Worm (Caenorhabditis elegans): ENCODE measurements around the gene C08B6.2.

Gene C08B6.2

ce11 chrV:10078244-10078643 lies 27.3 kb upstream of the C08B6.2 start, which contains the start of gene R04B5.1:
Gene R04B5.1, minus strand, starts transcription at chrV:10078344.
- no peak for TF ChIP-seq tab-1 (GFP tag; IDR thresholded peaks at IDR 0.05)
- no peak for TF ChIP-seq cog-1 (tag; optimal IDR thresholded peaks at IDR 0.05)
- TF ChIP-seq klf-2 (GFP tag; conservative IDR thresholded peaks at IDR 0.05) = no peak

- TF ChIP-seq ztf-23 (GFP tag; IDR thresholded peaks at IDR 0.05) (no peak), ref-1 (GFP tag; conservative IDR thresholded peaks at IDR 0.05) (no peak), med-1 (GFP tag; optimal IDR thresholded peaks at IDR 0.05; ENCODE audit: insufficient read depth) (no peak), flt-1 (GFP tag; IDR thresholded peaks at IDR 0.05) (no peak), tab-1 (GFP tag; IDR thresholded peaks at IDR 0.05) (no peak), klf-2 (GFP tag; conservative IDR thresholded peaks at IDR 0.05) (no peak), T22C8.4 (GFP tag; IDR thresholded peaks at IDR 0.05) (no peak), ztf-29 (GFP tag; IDR thresholded peaks at IDR 0.05) (no peak), cog-1 (tag; optimal IDR thresholded peaks at IDR 0.05) (no peak)
Measured at ce11 chrV:10080905-10081304, 24.6 kb upstream of the C08B6.2 start.

DNA sequence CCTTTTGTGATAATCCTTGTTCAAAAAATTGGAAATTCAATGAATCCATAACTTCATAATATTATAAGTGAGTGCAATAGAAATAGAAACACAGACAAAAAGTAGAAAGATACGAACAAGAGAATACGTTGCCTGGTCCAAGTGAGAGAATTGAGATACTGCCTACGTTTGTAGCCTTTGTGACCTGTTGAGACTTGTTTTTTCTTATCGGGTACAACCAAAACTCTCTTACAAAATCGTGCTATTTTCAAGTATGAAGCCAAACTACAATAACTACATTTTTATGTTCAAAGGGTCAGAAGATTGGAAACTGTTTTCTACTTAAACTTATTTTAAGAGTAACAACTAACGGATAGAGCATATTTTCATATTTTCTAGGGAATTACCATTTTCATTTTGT lies 23.9 kb upstream of the C08B6.2 start, which contains the start of gene nhr-205:
TSS of gene nhr-205 (minus strand) at position 141 of the 400 bp plus-strand sequence.
- TF ChIP-seq ztf-29 (GFP tag; IDR thresholded peaks at IDR 0.05) (no peak), cog-1 (tag; optimal IDR thresholded peaks at IDR 0.05) (no peak), ztf-23 (GFP tag; IDR thresholded peaks at IDR 0.05) (no peak), tab-1 (GFP tag; IDR thresholded peaks at IDR 0.05) (no peak)

DNA sequence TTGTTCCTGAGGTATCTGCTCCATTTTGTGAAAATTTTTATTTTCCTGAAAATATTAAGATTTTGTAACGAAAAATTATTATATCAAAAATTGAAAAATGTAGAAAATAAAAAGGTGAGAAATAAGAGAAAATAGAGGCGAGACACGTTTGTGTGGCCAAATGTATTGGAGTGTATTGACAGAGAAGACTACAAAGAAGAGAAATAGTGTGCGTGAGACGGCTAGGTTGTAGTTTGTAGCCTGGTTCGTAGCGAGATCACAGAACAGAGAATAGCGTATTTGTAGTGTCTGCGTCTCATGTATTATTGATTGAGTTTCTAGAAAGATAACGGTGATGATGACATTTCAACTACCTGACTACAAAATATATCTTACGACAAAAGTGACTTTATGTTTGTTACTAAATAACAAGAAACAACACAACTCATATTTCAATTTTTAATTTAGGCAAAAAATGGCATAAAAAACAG lies 21.5 kb upstream of the C08B6.2 start, which contains the start of gene nhr-12:
TSS of gene nhr-12 (minus strand) at position 51 of the 470 bp plus-strand sequence.
- TF ChIP-seq cog-1 (tag; optimal IDR thresholded peaks at IDR 0.05) (no peak), flt-1 (GFP tag; IDR thresholded peaks at IDR 0.05) (no peak), T22C8.4 (GFP tag; IDR thresholded peaks at IDR 0.05) (no peak), ztf-29 (GFP tag; IDR thresholded peaks at IDR 0.05) (no peak), ref-1 (GFP tag; conservative IDR thresholded peaks at IDR 0.05) (no peak), ztf-23 (GFP tag; IDR thresholded peaks at IDR 0.05) (no peak), med-1 (GFP tag; optimal IDR thresholded peaks at IDR 0.05; ENCODE audit: insufficient read depth) (no peak), tab-1 (GFP tag; IDR thresholded peaks at IDR 0.05) (no peak), klf-2 (GFP tag; conservative IDR thresholded peaks at IDR 0.05) (no peak)

- TF ChIP-seq tab-1 (GFP tag; IDR thresholded peaks at IDR 0.05) = no peak
- TF ChIP-seq klf-2 (GFP tag; conservative IDR thresholded peaks at IDR 0.05) = no peak
- TF ChIP-seq ztf-23 (GFP tag; IDR thresholded peaks at IDR 0.05) = no peak
- TF ChIP-seq ztf-29 (GFP tag; IDR thresholded peaks at IDR 0.05) = no peak
Measured at ce11 chrV:10084864-10085263, 20.6 kb upstream of the C08B6.2 start, which contains the start of gene R04B5.6. Gene R04B5.6, plus strand, starts transcription at chrV:10085164.

DNA sequence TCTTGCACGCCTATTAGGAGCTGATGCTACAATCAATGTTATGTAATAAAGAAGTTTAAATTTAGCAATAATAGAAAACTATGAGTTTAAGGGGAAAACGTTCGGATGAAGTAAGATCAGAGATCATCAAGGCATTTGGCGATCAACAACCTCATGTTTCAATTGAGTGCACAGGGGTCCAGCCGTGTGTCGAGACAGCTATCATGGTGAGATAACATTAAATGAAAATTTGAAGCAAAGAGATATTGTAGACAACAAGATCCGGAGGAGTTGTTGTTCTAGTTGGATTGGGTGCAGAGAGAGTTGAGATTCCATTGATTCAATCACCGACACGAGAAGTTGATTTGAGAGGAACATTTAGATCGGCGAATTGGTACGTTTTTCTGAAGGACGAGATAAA lies 19.4 kb upstream of the C08B6.2 start:
- no peak for TF ChIP-seq ref-1 (GFP tag; conservative IDR thresholded peaks at IDR 0.05)
- no peak for TF ChIP-seq tab-1 (GFP tag; IDR thresholded peaks at IDR 0.05)
- no peak for TF ChIP-seq klf-2 (GFP tag; conservative IDR thresholded peaks at IDR 0.05)
- no peak for TF ChIP-seq T22C8.4 (GFP tag; IDR thresholded peaks at IDR 0.05)
- no peak for TF ChIP-seq ztf-23 (GFP tag; IDR thresholded peaks at IDR 0.05)
- TF ChIP-seq cog-1 (tag; optimal IDR thresholded peaks at IDR 0.05) = no peak
- TF ChIP-seq flt-1 (GFP tag; IDR thresholded peaks at IDR 0.05) = no peak
- TF ChIP-seq ztf-29 (GFP tag; IDR thresholded peaks at IDR 0.05) = no peak
- TF ChIP-seq med-1 (GFP tag; optimal IDR thresholded peaks at IDR 0.05; ENCODE audit: insufficient read depth) = no peak

DNA sequence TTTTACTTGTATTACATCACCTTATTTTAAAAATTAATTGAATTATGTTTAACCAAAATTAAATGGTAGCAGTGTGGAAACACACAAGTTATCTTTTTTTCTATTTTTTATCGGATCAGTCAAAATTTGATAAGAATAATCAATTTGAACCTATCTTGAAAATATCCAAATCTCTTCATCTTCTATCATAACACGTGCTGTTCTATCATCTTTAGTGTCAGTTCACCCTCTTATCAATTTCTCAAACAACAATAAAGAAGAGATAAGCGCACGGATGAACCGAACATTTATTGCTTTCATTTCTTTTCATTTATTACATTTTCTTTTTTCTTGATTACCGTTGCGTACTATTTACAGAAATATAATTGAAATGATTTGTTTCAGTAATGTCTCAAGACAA lies 18.4 kb upstream of the C08B6.2 start, which contains the start of gene R04B5.5:
TSS of gene R04B5.5 (plus strand) at position 378 of the 400 bp plus-strand sequence.
- TF ChIP-seq med-1 (GFP tag; optimal IDR thresholded peaks at IDR 0.05; ENCODE audit: insufficient read depth) = no peak
- TF ChIP-seq ztf-29 (GFP tag; IDR thresholded peaks at IDR 0.05) = no peak
- TF ChIP-seq klf-2 (GFP tag; conservative IDR thresholded peaks at IDR 0.05) = no peak
- TF ChIP-seq ztf-23 (GFP tag; IDR thresholded peaks at IDR 0.05) = no peak
- TF ChIP-seq ref-1 (GFP tag; conservative IDR thresholded peaks at IDR 0.05) = no peak
- TF ChIP-seq tab-1 (GFP tag; IDR thresholded peaks at IDR 0.05) = no peak
- no peak for TF ChIP-seq cog-1 (tag; optimal IDR thresholded peaks at IDR 0.05)
- no peak for TF ChIP-seq T22C8.4 (GFP tag; IDR thresholded peaks at IDR 0.05)
- no peak for TF ChIP-seq flt-1 (GFP tag; IDR thresholded peaks at IDR 0.05)

ce11 chrV:10090461-10090860 lies 15.1 kb upstream of the C08B6.2 start, which contains the start of gene R04B5.7:
Gene R04B5.7, minus strand, starts transcription at chrV:10090561.
- TF ChIP-seq cog-1 (tag; optimal IDR thresholded peaks at IDR 0.05) (no peak), ztf-29 (GFP tag; IDR thresholded peaks at IDR 0.05) (no peak), ref-1 (GFP tag; conservative IDR thresholded peaks at IDR 0.05) (no peak), ztf-23 (GFP tag; IDR thresholded peaks at IDR 0.05) (no peak), med-1 (GFP tag; optimal IDR thresholded peaks at IDR 0.05; ENCODE audit: insufficient read depth) (no peak), flt-1 (GFP tag; IDR thresholded peaks at IDR 0.05) (no peak), T22C8.4 (GFP tag; IDR thresholded peaks at IDR 0.05) (no peak), klf-2 (GFP tag; conservative IDR thresholded peaks at IDR 0.05) (no peak), tab-1 (GFP tag; IDR thresholded peaks at IDR 0.05) (no peak)

ce11 chrV:10091152-10091551 lies 14.4 kb upstream of the C08B6.2 start, which contains the start of gene R04B5.11:
Gene R04B5.11, minus strand, starts transcription at chrV:10091252.
- TF ChIP-seq tab-1 (GFP tag; IDR thresholded peaks at IDR 0.05) = no peak
- no peak for TF ChIP-seq T22C8.4 (GFP tag; IDR thresholded peaks at IDR 0.05)
- TF ChIP-seq ztf-23 (GFP tag; IDR thresholded peaks at IDR 0.05) = no peak
- TF ChIP-seq med-1 (GFP tag; optimal IDR thresholded peaks at IDR 0.05; ENCODE audit: insufficient read depth) = no peak
- no peak for TF ChIP-seq ref-1 (GFP tag; conservative IDR thresholded peaks at IDR 0.05)
- no peak for TF ChIP-seq ztf-29 (GFP tag; IDR thresholded peaks at IDR 0.05)
- no peak for TF ChIP-seq cog-1 (tag; optimal IDR thresholded peaks at IDR 0.05)
- TF ChIP-seq flt-1 (GFP tag; IDR thresholded peaks at IDR 0.05) = no peak
- TF ChIP-seq klf-2 (GFP tag; conservative IDR thresholded peaks at IDR 0.05) = no peak

- TF ChIP-seq ref-1 (GFP tag; conservative IDR thresholded peaks at IDR 0.05) (no peak), cog-1 (tag; optimal IDR thresholded peaks at IDR 0.05) (no peak), klf-2 (GFP tag; conservative IDR thresholded peaks at IDR 0.05) (no peak), ztf-23 (GFP tag; IDR thresholded peaks at IDR 0.05) (no peak), ztf-29 (GFP tag; IDR thresholded peaks at IDR 0.05) (no peak), flt-1 (GFP tag; IDR thresholded peaks at IDR 0.05) (no peak), tab-1 (GFP tag; IDR thresholded peaks at IDR 0.05) (no peak), T22C8.4 (GFP tag; IDR thresholded peaks at IDR 0.05) (no peak), med-1 (GFP tag; optimal IDR thresholded peaks at IDR 0.05; ENCODE audit: insufficient read depth) (no peak)
Measured at ce11 chrV:10094374-10094773, 11.1 kb upstream of the C08B6.2 start, which contains the start of gene srd-49. Gene srd-49, plus strand, starts transcription at chrV:10094674.

Data from whole organism, midembryonic.